Worm (Caenorhabditis elegans): ENCODE measurements around the gene pyp-1.

DNA sequence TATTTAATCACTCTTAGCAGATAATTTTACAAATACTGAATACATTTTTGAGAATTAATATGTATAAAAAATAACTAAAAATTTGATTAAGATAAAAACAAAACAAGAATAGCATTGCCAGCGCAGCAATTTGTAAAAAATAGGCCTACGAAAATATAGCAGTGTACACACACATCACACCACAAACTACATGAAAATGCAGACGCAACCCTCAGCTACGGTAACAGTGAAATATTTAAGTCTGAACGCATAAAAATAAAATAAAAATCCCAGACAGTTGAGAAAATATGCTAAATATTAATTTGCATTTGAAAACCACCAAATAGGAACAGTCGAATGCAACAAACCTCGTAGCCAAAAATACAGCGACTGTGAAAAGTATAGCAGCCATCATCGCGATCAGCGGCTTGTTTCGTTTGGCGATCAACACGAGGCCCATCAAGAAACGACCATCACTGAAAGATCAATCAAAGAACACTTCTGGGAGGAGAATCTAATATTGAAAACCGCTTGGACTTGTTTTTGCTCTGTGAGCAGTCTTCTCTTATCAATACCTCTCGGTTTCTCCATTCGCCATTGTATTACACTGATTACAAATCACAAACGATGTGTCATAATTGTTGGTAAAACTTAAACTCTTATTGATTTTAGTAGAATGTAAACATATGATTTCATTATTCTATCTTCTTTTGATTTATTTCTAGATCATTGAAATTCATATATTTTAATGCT is at the start of gene pyp-1:
- TF ChIP-seq fkh-10 (GFP tag; optimal IDR thresholded peaks at IDR 0.05): no peak
- TF ChIP-seq D1046.2 (GFP tag; IDR thresholded peaks at IDR 0.05): no peak
- TF ChIP-seq mep-1 (tag; optimal IDR thresholded peaks at IDR 0.05): peak; percentile 9
- no peak for TF ChIP-seq nhr-77 (tag; optimal IDR thresholded peaks at IDR 0.05)
- TF ChIP-seq ztf-11 (tag; optimal IDR thresholded peaks at IDR 0.05): no peak
- no peak for TF ChIP-seq mxl-2 (GFP tag; conservative IDR thresholded peaks at IDR 0.05)
- TF ChIP-seq daf-8 (GFP tag; IDR thresholded peaks at IDR 0.05): no peak
- no peak for TF ChIP-seq nhr-42 (GFP tag; IDR thresholded peaks at IDR 0.05)
- no peak for TF ChIP-seq F26F4.8 (GFP tag; conservative IDR thresholded peaks at IDR 0.05)
- TF ChIP-seq ZK546.5 (tag; optimal IDR thresholded peaks at IDR 0.05): no peak
- peak; percentile 9 for TF ChIP-seq unc-130 (GFP tag; optimal IDR thresholded peaks at IDR 0.05)
- TF ChIP-seq jun-1 (tag; optimal IDR thresholded peaks at IDR 0.05): no peak
- no peak for TF ChIP-seq snpc-4 (tag; optimal IDR thresholded peaks at IDR 0.05)
- TF ChIP-seq ztf-7 (tag; optimal IDR thresholded peaks at IDR 0.05): no peak
